Fruit fly (Drosophila melanogaster) whole organism: ENCODE measurements around the gene ChAT.

Source experiments
- CG8478 ChIP-seq: fragments of >200 bp; optimal IDR thresholded peaks from 2 replicates; lab custom pipeline; 2018; ENCODE audit warnings: inconsistent platforms
- Dll ChIP-seq: fragments of >200 bp; optimal IDR thresholded peaks from 2 replicates; lab custom pipeline; 2017
- pan ChIP-seq: fragments of >200 bp; optimal IDR thresholded peaks from 2 replicates; lab custom pipeline; 2017
- psq ChIP-seq: fragments of >200 bp; optimal IDR thresholded peaks from 2 replicates; lab custom pipeline; 2017
- usp ChIP-seq: fragments of >200 bp; optimal IDR thresholded peaks from 2 replicates; lab custom pipeline; 2017; ENCODE audit warnings: missing biosample characterization, missing genetic modification characterization, mixed read lengths

DNA sequence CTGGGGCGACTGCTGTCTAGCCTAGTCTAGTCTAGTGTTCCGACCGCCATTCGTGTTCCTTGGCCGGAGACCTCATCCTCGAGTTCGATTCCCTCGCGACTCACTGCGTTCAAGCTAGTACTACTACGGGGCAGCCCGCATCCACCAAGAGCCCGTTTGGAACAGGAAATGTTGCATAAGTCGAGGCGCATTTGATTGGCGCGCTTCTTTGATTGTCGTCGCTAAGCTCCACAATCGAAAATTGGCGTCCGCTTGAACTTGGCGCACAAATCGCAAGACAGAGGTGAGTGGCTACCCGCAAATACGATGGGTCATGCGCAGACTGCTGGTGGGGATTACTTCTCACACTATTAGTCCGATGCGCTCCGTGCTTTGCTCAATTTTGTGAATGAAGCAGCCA lies 24.2 kb upstream of the ChAT start:
- TF ChIP-seq CG8478 (lab: Kevin White, UChicago) = no peak
- no peak for TF ChIP-seq psq
- TF ChIP-seq Dll = no peak
- no peak for TF ChIP-seq usp (GFP tag; lab: Kevin White, UChicago)
- no peak for TF ChIP-seq pan (lab: Kevin White, UChicago)
